Worm (Caenorhabditis elegans) whole organism, young adult: Measurements from ENCODE around the gene col-111.
A peak's percentile ranks its signal among the peaks of the same experiment; 100 is the strongest.

ENCODE experiments used
- snpc-1.1 ChIP-seq: sonication (generic microtip); optimal IDR thresholded peaks from 2 replicates; lab custom pipeline; 2017; ENCODE audit warnings: missing genetic modification characterization, mild to moderate bottlenecking, missing compliant biosample characterization, antibody characterized with exemption, moderate library complexity, missing genotype, missing genetic modification reagents; ENCODE audit not compliant: insufficient read depth
- zfh-2 ChIP-seq: fragments of 200-800 bp; sonication (Bioruptor generic); conservative IDR thresholded peaks from 2 replicates; pipeline ENCODE4 v1.3.6; 2022; ENCODE audit warnings: missing genetic modification reagents, missing genetic modification characterization, missing compliant biosample characterization

col-111 gene

ce11 chrIV:4608661-4609060 lies 49.1 kb downstream of the col-111 start:
- TF ChIP-seq zfh-2 (GFP tag; lab: Robert Waterston, UW) (peak; percentile 91), snpc-1.1 (tag; lab: Kevin White, UChicago) (no peak)
